Worm (Caenorhabditis elegans) whole organism, L1 larva: Measurements from ENCODE around the gene T10F2.2.

Experiments
- ceh-88 ChIP-seq: fragments of 200-800 bp; sonication (Bioruptor generic); IDR thresholded peaks from 2 replicates; pipeline ENCODE4 v1.3.6; 2022; ENCODE audit warnings: missing genetic modification characterization, missing compliant biosample characterization
- isw-1 ChIP-seq: fragments of 200-800 bp; sonication (Bioruptor generic); IDR thresholded peaks from 2 replicates; pipeline ENCODE4 v1.3.6; 2022; ENCODE audit warnings: missing genetic modification characterization, missing compliant biosample characterization
- lin-15B ChIP-seq: fragments of 150-350 bp; sonication (generic microtip); optimal IDR thresholded peaks from 3 replicates; lab custom pipeline; 2014; ENCODE audit warnings: missing biosample characterization, missing genetic modification characterization
- lin-39 ChIP-seq: fragments of 150-350 bp; optimal IDR thresholded peaks from 2 replicates; lab custom pipeline; 2014; ENCODE audit warnings: missing biosample characterization, missing genetic modification reagents, missing genetic modification characterization
- mdl-1 ChIP-seq, 2 experiments: fragments of 150-350 bp; optimal IDR thresholded peaks; 2 replicates each; lab custom pipeline; 2014 to 2017; ENCODE audit warnings: missing biosample characterization in 2 of 2, missing genetic modification characterization in 2 of 2, inconsistent platforms in 1 of 2
- nhr-20 ChIP-seq: sonication (generic microtip); optimal IDR thresholded peaks from 2 replicates; lab custom pipeline; 2016; ENCODE audit warnings: mild to moderate bottlenecking, missing genetic modification characterization, missing compliant biosample characterization
- xbp-1 ChIP-seq: sonication (generic microtip); optimal IDR thresholded peaks from 2 replicates; lab custom pipeline; 2016; ENCODE audit warnings: missing genetic modification characterization, missing compliant biosample characterization

The T10F2.2 gene

DNA sequence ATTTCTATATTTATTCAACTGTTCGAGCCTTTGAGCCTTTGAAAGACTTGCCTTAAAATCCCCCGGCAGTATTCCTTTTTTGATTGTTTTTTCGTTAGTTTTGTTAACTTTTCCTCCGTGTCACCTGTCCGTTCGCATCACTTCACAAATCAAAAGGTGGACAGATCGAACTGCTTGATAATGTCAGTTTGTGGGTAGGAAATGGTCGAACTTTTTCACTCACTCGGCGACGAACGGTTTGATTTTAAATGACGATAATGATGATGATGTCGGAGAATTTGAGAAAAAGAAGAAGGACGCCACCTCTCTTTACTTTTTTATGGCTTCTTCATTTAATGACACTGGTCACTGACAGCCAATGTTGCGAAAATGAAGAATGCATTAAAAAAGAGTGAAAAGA is 46.0 kb downstream of the T10F2.2 start:
- TF ChIP-seq nhr-20 (tag; lab: Kevin White, UChicago) (no peak), ceh-88 (GFP tag; lab: Robert Waterston, UW) (no peak), mdl-1 (tag; optimal IDR thresholded peaks at IDR 0.05; lab: Kevin White, UChicago) (no peak), lin-39 (tag; lab: Kevin White, UChicago) (no peak), xbp-1 (tag; lab: Kevin White, UChicago) (no peak), isw-1 (no peak), lin-15B (no peak)
